Fruit fly (Drosophila melanogaster): ENCODE data around the gene CG5177.

Gene CG5177

dm6 chr2L:7427786-7428137 lies 22.7 kb downstream of the CG5177 start:
- no peak for TF ChIP-seq OdsH (GFP tag; optimal IDR thresholded peaks at IDR 0.05)
- no peak for TF ChIP-seq sv (GFP tag; optimal IDR thresholded peaks at IDR 0.05)
- TF ChIP-seq pan (optimal IDR thresholded peaks at IDR 0.05), result no peak
- no peak for TF ChIP-seq dmrt93B (GFP tag; optimal IDR thresholded peaks at IDR 0.05)
- TF ChIP-seq tai (GFP tag; optimal IDR thresholded peaks at IDR 0.05), result no peak
- TF ChIP-seq dsf (GFP tag; optimal IDR thresholded peaks at IDR 0.05; ENCODE audit: borderline replicate concordance), result no peak
- no peak for TF ChIP-seq sage (GFP tag; optimal IDR thresholded peaks at IDR 0.05)
- no peak for TF ChIP-seq Vsx2 (GFP tag; optimal IDR thresholded peaks at IDR 0.05; ENCODE audit: partially characterized antibody)

dm6 chr2L:7430313-7430712 lies 25.3 kb downstream of the CG5177 start:
- TF ChIP-seq pan (optimal IDR thresholded peaks at IDR 0.05) (no peak), rgr (GFP tag; optimal IDR thresholded peaks at IDR 0.05) (no peak), HLH106 (tag; optimal IDR thresholded peaks at IDR 0.05) (no peak), CrebA (GFP tag; optimal IDR thresholded peaks at IDR 0.05; ENCODE audit: borderline replicate concordance) (no peak), dsf (GFP tag; optimal IDR thresholded peaks at IDR 0.05; ENCODE audit: borderline replicate concordance) (no peak), fru (GFP tag; optimal IDR thresholded peaks at IDR 0.05) (no peak), Dfd (GFP tag; optimal IDR thresholded peaks at IDR 0.05) (no peak)

DNA sequence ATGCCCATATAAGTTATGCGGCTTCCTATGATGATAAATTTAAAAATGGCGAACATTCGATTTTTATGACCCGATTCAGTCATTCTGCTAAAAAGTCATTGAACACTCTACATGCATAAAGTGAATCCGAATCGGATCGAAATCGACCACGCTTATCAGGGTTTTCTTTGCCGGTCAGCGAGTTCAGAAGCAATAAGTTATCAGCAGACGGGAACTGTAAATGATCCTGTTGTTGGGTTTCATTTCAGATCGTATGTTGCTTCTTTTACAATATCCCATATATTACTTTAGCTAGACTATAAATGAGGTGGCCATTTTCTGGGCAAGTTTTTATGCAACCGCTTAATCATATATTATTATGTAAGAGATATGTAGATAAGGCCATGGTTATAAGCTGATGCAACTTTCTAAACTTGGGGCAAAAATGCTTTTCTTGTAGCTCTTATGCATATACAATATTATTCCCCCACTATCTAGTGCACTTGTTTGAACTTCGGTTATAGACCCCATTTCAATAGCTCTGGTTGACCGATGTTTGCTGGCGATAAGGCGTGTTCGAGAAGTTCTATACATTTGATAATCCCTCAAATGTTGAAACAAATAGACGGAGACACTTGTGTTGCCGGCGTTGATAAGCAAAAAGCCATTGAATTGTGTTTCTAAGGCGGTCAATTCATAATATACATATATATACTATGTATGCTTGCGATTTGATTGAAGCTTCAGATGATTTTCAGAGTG lies 27.0 kb downstream of the CG5177 start:
- TF ChIP-seq foxo (GFP tag; optimal IDR thresholded peaks at IDR 0.05) (no peak), dl (GFP tag; optimal IDR thresholded peaks at IDR 0.05; ENCODE audit: insufficient read depth in 1 of 2, partially characterized antibody in 2 of 2) (no peak), sv (GFP tag; optimal IDR thresholded peaks at IDR 0.05) (no peak), Dif (GFP tag; optimal IDR thresholded peaks at IDR 0.05; ENCODE audit: partially characterized antibody) (no peak), jim (GFP tag; optimal IDR thresholded peaks at IDR 0.05) (no peak), OdsH (GFP tag; optimal IDR thresholded peaks at IDR 0.05) (no peak), sage (GFP tag; optimal IDR thresholded peaks at IDR 0.05) (no peak), CG32264 (GFP tag; optimal IDR thresholded peaks at IDR 0.05) (no peak), h (GFP tag; optimal IDR thresholded peaks at IDR 0.05) (no peak), Jra (GFP tag; optimal IDR thresholded peaks at IDR 0.05) (no peak), fru (GFP tag; optimal IDR thresholded peaks at IDR 0.05) (no peak), HLH106 (tag; optimal IDR thresholded peaks at IDR 0.05) (no peak)

dm6 chr2L:7433337-7433956 lies 28.4 kb downstream of the CG5177 start, which contains the start of gene CG5958:
CG5958 (minus strand) TSS chr2L:7433516.
- TF ChIP-seq br (GFP tag; optimal IDR thresholded peaks at IDR 0.05) (peak; percentile 8), CrebA (GFP tag; optimal IDR thresholded peaks at IDR 0.05; ENCODE audit: borderline replicate concordance) (peak; percentile 46), tai (GFP tag; optimal IDR thresholded peaks at IDR 0.05) (no peak), sv (GFP tag; optimal IDR thresholded peaks at IDR 0.05) (no peak), lola (GFP tag; optimal IDR thresholded peaks at IDR 0.05) (no peak), sage (GFP tag; optimal IDR thresholded peaks at IDR 0.05) (peak; percentile 13), usp (GFP tag; optimal IDR thresholded peaks at IDR 0.05) (no peak), h (GFP tag; optimal IDR thresholded peaks at IDR 0.05) (peak; percentile 19), Rel (GFP tag; optimal IDR thresholded peaks at IDR 0.05) (no peak), Rel (tag; optimal IDR thresholded peaks at IDR 0.05) (peak; percentile 44), Hnf4 (GFP tag; optimal IDR thresholded peaks at IDR 0.05) (peak; percentile 52)

DNA sequence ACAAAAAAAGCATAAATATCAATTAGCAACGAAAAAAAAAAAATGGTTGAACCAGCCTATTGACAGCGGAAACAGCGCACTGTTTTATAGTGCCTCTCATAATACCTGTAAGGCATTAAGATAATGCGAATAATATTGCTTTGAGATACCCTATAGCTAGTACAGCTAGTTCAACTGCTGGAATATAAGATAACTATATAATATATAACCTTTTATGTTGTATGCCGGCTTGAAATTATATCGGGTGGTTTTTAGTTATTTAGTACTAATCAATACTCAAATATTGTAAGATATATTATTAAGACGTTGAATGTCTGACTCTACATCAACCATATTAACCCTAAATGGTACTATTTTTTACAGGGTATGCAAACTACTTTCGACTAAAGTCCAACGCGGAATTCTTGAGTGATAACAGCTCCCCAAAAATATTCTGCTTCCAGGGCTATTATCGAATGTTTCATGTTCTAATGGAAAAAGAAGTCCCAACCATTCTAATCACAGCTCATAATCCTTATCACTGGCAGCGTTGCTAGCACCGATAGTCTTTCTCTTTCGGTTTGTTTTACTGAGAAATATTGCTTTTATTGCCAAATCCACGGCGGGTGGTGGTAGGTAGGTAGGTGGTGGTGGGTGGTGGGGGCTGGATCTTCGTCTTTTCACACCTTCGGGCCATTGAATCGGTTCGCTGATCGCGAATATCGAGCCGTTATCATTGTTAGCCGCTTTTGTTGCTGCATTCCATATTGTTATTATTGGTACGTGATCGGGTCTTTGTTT lies 29.1 kb downstream of the CG5177 start:
- TF ChIP-seq psq (GFP tag; optimal IDR thresholded peaks at IDR 0.05), result no peak
- no peak for TF ChIP-seq Rel (GFP tag; optimal IDR thresholded peaks at IDR 0.05)
- TF ChIP-seq Rel (tag; optimal IDR thresholded peaks at IDR 0.05), result peak; percentile 5
- peak in 1 of 2 experiments; percentile 29 for TF ChIP-seq foxo (GFP tag; optimal IDR thresholded peaks at IDR 0.05)
- peak; percentile 42 for TF ChIP-seq fru (GFP tag; optimal IDR thresholded peaks at IDR 0.05)
- TF ChIP-seq Hr83 (GFP tag; optimal IDR thresholded peaks at IDR 0.05; ENCODE audit: poor library complexity, severe bottlenecking), result peak; percentile 41
